Fruit fly (Drosophila melanogaster) whole organism, prepupa: Measurements from ENCODE around the gene RpL36A.
A peak's percentile ranks its signal among the peaks of the same experiment; 100 is the strongest.

Experiments
- Blimp-1 ChIP-seq: fragments of 200-800 bp; sonication (Bioruptor generic); optimal IDR thresholded peaks from 3 replicates; lab custom pipeline; 2017; ENCODE audit warnings: missing biosample characterization, missing genetic modification characterization, mild to moderate bottlenecking, moderate library complexity, missing genetic modification reagents
- CG10631 ChIP-seq: fragments of 200-800 bp; sonication (Bioruptor generic); optimal IDR thresholded peaks from 2 replicates; lab custom pipeline; 2016; ENCODE audit warnings: missing biosample characterization, missing genetic modification characterization
- CG10669 ChIP-seq: fragments of 200-800 bp; sonication (Bioruptor generic); optimal IDR thresholded peaks from 3 replicates; lab custom pipeline; 2018; ENCODE audit warnings: missing biosample characterization, mild to moderate bottlenecking, missing genetic modification characterization, moderate library complexity
- CG11294 ChIP-seq: fragments of 200-800 bp; sonication (Bioruptor generic); IDR thresholded peaks from 2 replicates; pipeline ENCODE4 v1.3.6; 2022; ENCODE audit warnings: missing biosample characterization, missing genetic modification characterization
- CG11902 ChIP-seq: fragments of 200-800 bp; sonication (Bioruptor generic); optimal IDR thresholded peaks from 3 replicates; lab custom pipeline; 2016; ENCODE audit warnings: missing biosample characterization, missing genetic modification characterization
- CG15336 ChIP-seq: fragments of 200-800 bp; sonication (Bioruptor generic); IDR thresholded peaks from 2 replicates; pipeline ENCODE4 v1.3.6; 2022; ENCODE audit warnings: missing biosample characterization, missing genetic modification characterization
- CG1621 ChIP-seq: fragments of 200-800 bp; sonication (Bioruptor generic); optimal IDR thresholded peaks from 3 replicates; lab custom pipeline; 2018; ENCODE audit warnings: missing biosample characterization, mild to moderate bottlenecking, missing genetic modification characterization
- CG16779 ChIP-seq: fragments of 200-800 bp; sonication (Bioruptor generic); optimal IDR thresholded peaks from 3 replicates; lab custom pipeline; 2017; ENCODE audit warnings: missing biosample characterization, mild to moderate bottlenecking, missing genetic modification characterization
- CG3032 ChIP-seq: fragments of 200-800 bp; optimal IDR thresholded peaks from 2 replicates; lab custom pipeline; 2019; ENCODE audit warnings: missing biosample characterization, mild to moderate bottlenecking, missing genetic modification characterization, moderate library complexity
- CG31627 ChIP-seq: fragments of 200-800 bp; sonication (Bioruptor generic); optimal IDR thresholded peaks from 3 replicates; lab custom pipeline; 2016; ENCODE audit warnings: missing biosample characterization, missing genetic modification characterization
- CG32006 ChIP-seq: fragments of 200-800 bp; sonication (Bioruptor generic); optimal IDR thresholded peaks from 3 replicates; lab custom pipeline; 2017; ENCODE audit warnings: missing biosample characterization, mild to moderate bottlenecking, missing genetic modification characterization
- CG34406 ChIP-seq: fragments of 200-800 bp; sonication (Bioruptor generic); optimal IDR thresholded peaks from 3 replicates; lab custom pipeline; 2016; ENCODE audit warnings: missing biosample characterization, missing genetic modification characterization
- CG4318 ChIP-seq: fragments of 200-800 bp; sonication (Bioruptor generic); optimal IDR thresholded peaks from 3 replicates; lab custom pipeline; 2017; ENCODE audit warnings: missing biosample characterization, mild to moderate bottlenecking, missing genetic modification characterization
- CG6163 ChIP-seq: fragments of 200-800 bp; sonication (Bioruptor generic); IDR thresholded peaks from 3 replicates; pipeline ENCODE4 v1.3.6; 2022; ENCODE audit warnings: missing biosample characterization, missing genetic modification characterization
- CG6276 ChIP-seq: fragments of 200-800 bp; sonication (Bioruptor generic); optimal IDR thresholded peaks from 2 replicates; lab custom pipeline; 2017; ENCODE audit warnings: missing biosample characterization, mild to moderate bottlenecking, missing genetic modification characterization
- CG6792 ChIP-seq: fragments of 200-800 bp; sonication (Bioruptor generic); optimal IDR thresholded peaks from 3 replicates; lab custom pipeline; 2016; ENCODE audit warnings: missing biosample characterization, missing genetic modification characterization
- CG6808 ChIP-seq: fragments of 200-800 bp; sonication (Bioruptor generic); optimal IDR thresholded peaks from 3 replicates; lab custom pipeline; 2017; ENCODE audit warnings: missing biosample characterization, missing genetic modification characterization, mild to moderate bottlenecking, moderate library complexity, missing genetic modification reagents
- CG7368 ChIP-seq: fragments of 200-800 bp; sonication (Bioruptor generic); optimal IDR thresholded peaks from 3 replicates; lab custom pipeline; 2016; ENCODE audit warnings: missing biosample characterization, missing genetic modification characterization
- CG8319 ChIP-seq: fragments of 200-800 bp; sonication (Bioruptor generic); optimal IDR thresholded peaks from 3 replicates; lab custom pipeline; 2016; ENCODE audit warnings: missing biosample characterization, missing genetic modification characterization
- Eip78C ChIP-seq: fragments of 200-800 bp; sonication (Bioruptor generic); peaks from one replicate; lab custom pipeline; 2016; ENCODE audit warnings: missing biosample characterization, missing genetic modification characterization
- Eip93F ChIP-seq: fragments of 200-800 bp; sonication (Bioruptor generic); optimal IDR thresholded peaks from 2 replicates; lab custom pipeline; 2016; ENCODE audit warnings: missing biosample characterization, mild to moderate bottlenecking, missing genetic modification characterization
- Ets21C ChIP-seq: fragments of 200-800 bp; sonication (Bioruptor generic); optimal IDR thresholded peaks from 3 replicates; lab custom pipeline; 2016; ENCODE audit warnings: missing biosample characterization, missing genetic modification characterization
- Ets96B ChIP-seq: fragments of 200-800 bp; optimal IDR thresholded peaks from 2 replicates; lab custom pipeline; 2019; ENCODE audit warnings: missing biosample characterization, mild to moderate bottlenecking, missing genetic modification characterization, moderate library complexity
- Hr38 ChIP-seq: sonication (Bioruptor generic); optimal IDR thresholded peaks from 2 replicates; lab custom pipeline; 2016; ENCODE audit warnings: missing biosample characterization, missing genetic modification characterization
- Hr39 ChIP-seq: fragments of 200-800 bp; sonication (Bioruptor generic); optimal IDR thresholded peaks from 2 replicates; lab custom pipeline; 2016; ENCODE audit warnings: missing biosample characterization, missing genetic modification characterization
- Lpt ChIP-seq: fragments of 200-800 bp; sonication (Bioruptor generic); optimal IDR thresholded peaks from 3 replicates; lab custom pipeline; 2016; ENCODE audit warnings: missing biosample characterization, missing genetic modification characterization
- OdsH ChIP-seq: fragments of 200-800 bp; sonication (Bioruptor generic); optimal IDR thresholded peaks from 3 replicates; lab custom pipeline; 2016; ENCODE audit warnings: missing biosample characterization, missing genetic modification characterization
- Smox ChIP-seq: fragments of 200-800 bp; sonication (Bioruptor generic); optimal IDR thresholded peaks from 3 replicates; lab custom pipeline; 2016; ENCODE audit warnings: missing biosample characterization, missing genetic modification characterization
- Sox14 ChIP-seq: fragments of 200-800 bp; sonication (Bioruptor generic); optimal IDR thresholded peaks from 3 replicates; lab custom pipeline; 2016; ENCODE audit warnings: missing biosample characterization, missing genetic modification characterization
- Sox15 ChIP-seq: fragments of 200-800 bp; sonication (Bioruptor generic); optimal IDR thresholded peaks from 3 replicates; lab custom pipeline; 2016; ENCODE audit warnings: missing biosample characterization, missing genetic modification characterization
- achi ChIP-seq: fragments of 200-800 bp; sonication (Bioruptor generic); optimal IDR thresholded peaks from 3 replicates; lab custom pipeline; 2016; ENCODE audit warnings: missing biosample characterization, missing genetic modification characterization
- acj6 ChIP-seq: fragments of 200-800 bp; sonication (Bioruptor generic); optimal IDR thresholded peaks from 3 replicates; lab custom pipeline; 2016; ENCODE audit warnings: missing biosample characterization, missing genetic modification characterization
- cyc ChIP-seq: fragments of 200-800 bp; sonication (Bioruptor generic); optimal IDR thresholded peaks from 3 replicates; lab custom pipeline; 2016; ENCODE audit warnings: missing biosample characterization, missing genetic modification characterization
- dac ChIP-seq: fragments of 200-800 bp; sonication (Bioruptor generic); optimal IDR thresholded peaks from 2 replicates; lab custom pipeline; 2017; ENCODE audit warnings: missing biosample characterization, mild to moderate bottlenecking, missing genetic modification characterization
- dsx ChIP-seq: fragments of 200-800 bp; optimal IDR thresholded peaks from 3 replicates; lab custom pipeline; 2019; ENCODE audit warnings: missing biosample characterization, mild to moderate bottlenecking, missing genetic modification characterization, moderate library complexity; ENCODE audit not compliant: poor library complexity, severe bottlenecking
- fd59A ChIP-seq: fragments of 200-800 bp; sonication (Bioruptor generic); optimal IDR thresholded peaks from 2 replicates; lab custom pipeline; 2017; ENCODE audit warnings: missing biosample characterization, mild to moderate bottlenecking, missing genetic modification characterization, missing genetic modification reagents
- fkh ChIP-seq: fragments of 200-800 bp; sonication (Bioruptor generic); optimal IDR thresholded peaks from 3 replicates; lab custom pipeline; 2017; ENCODE audit warnings: missing biosample characterization, mild to moderate bottlenecking, missing genetic modification characterization, moderate library complexity
- lz ChIP-seq: fragments of 200-800 bp; sonication (Bioruptor generic); optimal IDR thresholded peaks from 3 replicates; lab custom pipeline; 2016; ENCODE audit warnings: missing biosample characterization, missing genetic modification characterization
- net ChIP-seq: fragments of 200-800 bp; sonication (Bioruptor generic); optimal IDR thresholded peaks from 3 replicates; lab custom pipeline; 2016; ENCODE audit warnings: missing biosample characterization, missing genetic modification characterization
- pdm3 ChIP-seq: fragments of 200-800 bp; sonication (Bioruptor generic); optimal IDR thresholded peaks from 3 replicates; lab custom pipeline; 2016; ENCODE audit warnings: missing biosample characterization, missing genetic modification characterization
- salr ChIP-seq, 2 experiments: fragments of 200-800 bp; sonication (Bioruptor generic); optimal IDR thresholded peaks; 3 replicates each; lab custom pipeline; 2016 to 2018; ENCODE audit warnings: missing biosample characterization in 2 of 2, missing genetic modification characterization in 2 of 2, mild to moderate bottlenecking in 1 of 2
- spab ChIP-seq: fragments of 200-800 bp; sonication (Bioruptor generic); optimal IDR thresholded peaks from 2 replicates; lab custom pipeline; 2017; ENCODE audit warnings: missing biosample characterization, mild to moderate bottlenecking, missing genetic modification characterization, missing genetic modification reagents
- svp ChIP-seq: fragments of 200-800 bp; sonication (Bioruptor generic); peaks from one replicate; lab custom pipeline; 2016; ENCODE audit warnings: missing biosample characterization, missing genetic modification characterization
- topi ChIP-seq: fragments of 200-800 bp; sonication (Bioruptor generic); optimal IDR thresholded peaks from 3 replicates; lab custom pipeline; 2016; ENCODE audit warnings: missing biosample characterization, missing genetic modification characterization
- vri ChIP-seq: fragments of 200-800 bp; sonication (Bioruptor generic); optimal IDR thresholded peaks from 3 replicates; lab custom pipeline; 2016; ENCODE audit warnings: missing biosample characterization, mild to moderate bottlenecking, missing genetic modification characterization

The RpL36A gene

dm6 chr2L:7997290-7998079, 45.2 kb downstream of the RpL36A start (continued):
- TF ChIP-seq CG10631 (GFP tag; lab: Kevin White, UChicago) (no peak), Ets96B (tag; lab: Kevin White, UChicago) (peak; percentile 68), Sox14 (no peak), vri (no peak), Smox (GFP tag; lab: Kevin White, UChicago) (no peak), Ets21C (GFP tag; lab: Kevin White, UChicago) (no peak), lz (GFP tag; lab: Kevin White, UChicago) (no peak), topi (GFP tag; lab: Kevin White, UChicago) (no peak), pdm3 (no peak), OdsH (GFP tag; lab: Kevin White, UChicago) (peak; percentile 35), CG15336 (GFP tag; lab: Robert Waterston, UW) (0 out of 2 replicates have a peak, but pooled peaks have one; percentile 9), CG32006 (GFP tag; lab: Kevin White, UChicago) (peak; percentile 49), net (GFP tag; lab: Kevin White, UChicago) (no peak), Lpt (GFP tag; lab: Kevin White, UChicago) (no peak), spab (GFP tag; lab: Kevin White, UChicago) (peak; percentile 50), CG1621 (tag; lab: Kevin White, UChicago) (peak; percentile 9), Hr38 (GFP tag; lab: Kevin White, UChicago) (no peak), CG6163 (peak; percentile 39; the same call in 1 of the 3 replicates)

dm6 chr2L:7993984-7994854, 48.5 kb downstream of the RpL36A start, which contains the start of gene pes:
pes (minus strand) TSS chr2L:7994184.
- TF ChIP-seq cyc (GFP tag; lab: Kevin White, UChicago) (peak; percentile 92), spab (GFP tag; lab: Kevin White, UChicago) (peak; percentile 89), Hr39 (peak; percentile 22), dac (GFP tag; lab: Kevin White, UChicago) (peak; percentile 34), CG3032 (tag; lab: Kevin White, UChicago) (peak; percentile 80), salr (GFP tag; optimal IDR thresholded peaks at IDR 0.05; lab: Kevin White, UChicago) (peak in 1 of 2 experiments; percentile 71), Ets21C (GFP tag; lab: Kevin White, UChicago) (no peak), CG8319 (GFP tag; lab: Kevin White, UChicago) (peak; percentile 88), pdm3 (peak; percentile 10), CG7368 (peak; percentile 86), CG6792 (GFP tag; lab: Kevin White, UChicago) (peak; percentile 89), CG6163 (peak; percentile 87), dsx (peak; percentile 80), CG34406 (peak; percentile 78), CG16779 (peak; percentile 81), CG11902 (GFP tag; lab: Kevin White, UChicago) (peak; percentile 92), CG6276 (peak; percentile 91), CG11294 (GFP tag; lab: Robert Waterston, UW) (peak; percentile 88), CG6808 (GFP tag; lab: Kevin White, UChicago) (peak; percentile 94), vri (peak; percentile 53), fkh (GFP tag; lab: Kevin White, UChicago) (peak; percentile 96), svp (GFP tag; lab: Kevin White, UChicago) (peak; percentile 98), lz (GFP tag; lab: Kevin White, UChicago) (peak; percentile 29), Smox (GFP tag; lab: Kevin White, UChicago) (peak; percentile 31), Eip78C (GFP tag; lab: Kevin White, UChicago) (peak; percentile 99), fd59A (peak; percentile 9), OdsH (GFP tag; lab: Kevin White, UChicago) (peak; percentile 10), net (GFP tag; lab: Kevin White, UChicago) (peak; percentile 91), Ets96B (tag; lab: Kevin White, UChicago) (peak; percentile 81), CG10669 (GFP tag; lab: Kevin White, UChicago) (peak; percentile 90), Eip93F (GFP tag; lab: Kevin White, UChicago) (peak; percentile 93), acj6 (GFP tag; lab: Kevin White, UChicago) (peak; percentile 93), Sox15 (no peak), achi (GFP tag; lab: Kevin White, UChicago) (peak; percentile 42), Blimp-1 (GFP tag; lab: Kevin White, UChicago) (peak; percentile 84), CG4318 (GFP tag; lab: Kevin White, UChicago) (peak; percentile 69), CG31627 (GFP tag; lab: Kevin White, UChicago) (peak; percentile 88)
